Fruit fly (Drosophila melanogaster): ENCODE results near the gene CG33764.

CG33764 gene

DNA sequence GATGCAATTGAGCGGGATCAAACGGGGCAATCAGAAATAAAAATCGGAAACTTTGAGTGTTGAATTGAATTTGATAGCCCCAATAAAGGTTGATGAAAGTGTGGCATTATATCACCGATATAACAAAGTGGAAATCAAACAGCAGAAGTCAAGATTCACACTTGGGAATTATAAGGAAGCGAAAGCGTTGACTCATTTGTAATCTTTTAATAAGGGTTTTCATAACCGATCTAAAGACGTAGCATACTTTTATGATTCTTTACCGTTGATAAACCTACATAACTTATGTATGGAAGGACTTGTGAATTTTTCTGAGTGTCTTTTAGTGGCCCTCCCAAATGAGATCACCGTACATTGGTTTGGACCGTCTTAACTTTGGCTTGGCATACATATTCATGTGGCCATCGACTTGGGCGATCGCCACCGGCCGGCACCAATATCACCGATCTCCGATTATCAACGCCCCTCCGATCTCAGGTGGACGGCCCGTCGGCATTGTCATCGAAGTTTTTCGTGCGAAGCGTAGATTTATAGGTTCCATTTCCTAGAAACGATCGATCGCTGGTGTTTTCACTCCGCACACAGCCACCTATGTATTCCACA is 37.8 kb downstream of the CG33764 start:
- no peak for TF ChIP-seq Xrp1 (GFP tag; IDR thresholded peaks at IDR 0.05)
- TF ChIP-seq onecut (GFP tag; IDR thresholded peaks at IDR 0.05) = peak; percentile 64
- 0 out of 3 replicates have a peak, but pooled peaks have one; percentile 43 for TF ChIP-seq CG2199 (GFP tag; IDR thresholded peaks at IDR 0.05)
- no peak for TF ChIP-seq ftz-f1 (GFP tag; optimal IDR thresholded peaks at IDR 0.05)
- peak; percentile 66 for TF ChIP-seq vvl (GFP tag; IDR thresholded peaks at IDR 0.05)
- TF ChIP-seq gem (tag; optimal IDR thresholded peaks at IDR 0.05) = peak; percentile 16
- peak; percentile 7 for TF ChIP-seq cad (GFP tag; optimal IDR thresholded peaks at IDR 0.05)
- TF ChIP-seq Med (GFP tag) = peak; percentile 19
- TF ChIP-seq CG8944 (GFP tag; optimal IDR thresholded peaks at IDR 0.05) = no peak
- no peak for TF ChIP-seq CG18764 (GFP tag; optimal IDR thresholded peaks at IDR 0.05)
- no peak for TF ChIP-seq CG14014 (GFP tag; IDR thresholded peaks at IDR 0.05)
- peak; percentile 12 for TF ChIP-seq phol (tag; optimal IDR thresholded peaks at IDR 0.05)
- peak; percentile 55 for TF ChIP-seq pros (GFP tag; optimal IDR thresholded peaks at IDR 0.05)
- peak in 1 of 2 experiments; percentile 14 for TF ChIP-seq bsh (GFP tag; optimal IDR thresholded peaks at IDR 0.05)
- peak in 1 of 2 experiments; percentile 13 for TF ChIP-seq Pdp1 (GFP tag; optimal IDR thresholded peaks at IDR 0.05)
- TF ChIP-seq CG13894 (tag; optimal IDR thresholded peaks at IDR 0.05) = peak; percentile 27
- peak in 1 of 3 experiments; percentile 89 for TF ChIP-seq Stat92E (GFP tag; optimal IDR thresholded peaks at IDR 0.05)
- peak; percentile 16; the same call in 1 of the 3 replicates for TF ChIP-seq row (GFP tag; IDR thresholded peaks at IDR 0.05)
- peak; percentile 4 for TF ChIP-seq CG18262 (tag; optimal IDR thresholded peaks at IDR 0.05)
- peak; percentile 3 for TF ChIP-seq CG1603 (tag; optimal IDR thresholded peaks at IDR 0.05)
- peak; percentile 9 for TF ChIP-seq Sox102F (GFP tag; optimal IDR thresholded peaks at IDR 0.05)
- TF ChIP-seq zf30C (GFP tag; optimal IDR thresholded peaks at IDR 0.05) = peak; percentile 24
- TF ChIP-seq sens (GFP tag) = peak; percentile 82

DNA sequence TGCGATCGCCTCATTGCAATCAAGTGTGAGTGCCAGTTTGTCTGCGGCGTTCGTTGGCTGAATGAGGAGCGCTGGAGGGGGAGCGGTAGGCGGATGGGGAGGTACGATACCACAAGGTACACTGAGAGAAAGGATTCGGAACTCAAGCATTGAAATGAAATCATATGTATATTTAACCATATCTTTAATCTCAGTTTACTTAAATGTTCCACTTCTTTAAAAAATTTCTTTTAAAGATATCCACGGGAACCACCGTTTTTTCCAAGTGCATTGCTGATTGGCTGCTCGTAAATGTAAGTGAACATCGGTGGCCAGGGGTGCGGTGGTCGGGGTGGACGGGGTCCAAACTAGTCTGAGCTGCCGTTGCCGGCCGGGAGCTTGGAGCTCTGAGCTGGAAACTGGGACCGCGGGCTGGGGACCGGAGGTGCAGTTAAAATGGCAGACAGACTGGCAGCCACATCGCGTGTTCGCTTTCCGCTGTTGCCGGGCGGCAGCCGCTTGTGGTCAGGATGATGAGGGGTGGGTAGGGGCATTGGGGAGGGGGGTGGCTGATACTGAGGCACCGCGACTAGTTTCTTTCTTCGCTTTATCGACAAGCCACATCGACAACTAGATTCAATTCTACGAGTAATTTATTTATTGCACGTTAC is 39.0 kb downstream of the CG33764 start:
- TF ChIP-seq Sin3A (optimal IDR thresholded peaks at IDR 0.05) (no peak), CG12659 (GFP tag; optimal IDR thresholded peaks at IDR 0.05) (peak; percentile 96), Bgb (GFP tag; IDR thresholded peaks at IDR 0.05; ENCODE audit: partially characterized antibody) (no peak), Bdp1 (GFP tag; optimal IDR thresholded peaks at IDR 0.05) (peak; percentile 84), slou (GFP tag; optimal IDR thresholded peaks at IDR 0.05) (peak; percentile 49), CG3065 (GFP tag; optimal IDR thresholded peaks at IDR 0.05) (peak; percentile 89), TFAM (GFP tag; optimal IDR thresholded peaks at IDR 0.05) (peak; percentile 86), lbe (GFP tag; optimal IDR thresholded peaks at IDR 0.05) (peak; percentile 88), ttk (GFP tag; IDR thresholded peaks at IDR 0.05) (peak; percentile 98), luna (GFP tag; optimal IDR thresholded peaks at IDR 0.05) (no peak), ATbp (GFP tag; optimal IDR thresholded peaks at IDR 0.05) (peak; percentile 99), CG13123 (GFP tag; optimal IDR thresholded peaks at IDR 0.05) (peak; percentile 91), p53 (GFP tag; optimal IDR thresholded peaks at IDR 0.05) (peak; percentile 83), Med (GFP tag) (peak; percentile 99), CG7556 (GFP tag; optimal IDR thresholded peaks at IDR 0.05) (peak; percentile 96), Hsf (GFP tag; optimal IDR thresholded peaks at IDR 0.05) (peak; percentile 96), NFAT (GFP tag; IDR thresholded peaks at IDR 0.05) (peak; percentile 81), Fer2 (tag; optimal IDR thresholded peaks at IDR 0.05) (peak; percentile 88), CG15601 (tag; optimal IDR thresholded peaks at IDR 0.05) (peak; percentile 97), Awh (GFP tag; IDR thresholded peaks at IDR 0.05) (peak; percentile 99), CG8924 (tag; optimal IDR thresholded peaks at IDR 0.05) (peak; percentile 97), chinmo (GFP tag; IDR thresholded peaks at IDR 0.05; ENCODE audit: partially characterized antibody) (no peak), CG11696 (GFP tag; IDR thresholded peaks at IDR 0.05) (peak; percentile 88), nom (GFP tag; optimal IDR thresholded peaks at IDR 0.05) (peak; percentile 98), CG10543 (GFP tag; optimal IDR thresholded peaks at IDR 0.05) (peak; percentile 94), CG12071 (GFP tag; optimal IDR thresholded peaks at IDR 0.05) (peak; percentile 94), salm (tag; optimal IDR thresholded peaks at IDR 0.05) (peak; percentile 96)
